Worm (Caenorhabditis elegans): ENCODE data around the gene dhs-22.

Gene dhs-22

ce11 chrV:14421325-14421724 lies at the start of gene dhs-22:
TSS of gene dhs-22 (minus strand) at chrV:14421440.
- no peak for TF ChIP-seq zip-11 (GFP tag; IDR thresholded peaks at IDR 0.05)
- no peak for TF ChIP-seq unc-130 (GFP tag; optimal IDR thresholded peaks at IDR 0.05)
- TF ChIP-seq pha-4 (GFP tag; IDR thresholded peaks at IDR 0.05) = peak; percentile 49; the same call in 1 of the 2 replicates
- TF ChIP-seq pha-4 (tag; optimal IDR thresholded peaks at IDR 0.05) = no peak
- no peak for TF ChIP-seq daf-12 (tag; optimal IDR thresholded peaks at IDR 0.05)
- TF ChIP-seq fkh-10 (GFP tag; optimal IDR thresholded peaks at IDR 0.05) = no peak
- TF ChIP-seq tag-97 (GFP tag; IDR thresholded peaks at IDR 0.05) = no peak
- TF ChIP-seq lin-38 (GFP tag; IDR thresholded peaks at IDR 0.05) = 0 out of 2 replicates have a peak, but pooled peaks have one; percentile 44
- no peak for TF ChIP-seq rbr-2 (tag; optimal IDR thresholded peaks at IDR 0.05)
- no peak for TF ChIP-seq daf-16 (GFP tag; optimal IDR thresholded peaks at IDR 0.05)
- TF ChIP-seq daf-16 (tag; optimal IDR thresholded peaks at IDR 0.05) = peak; percentile 81
- TF ChIP-seq nhr-111 (GFP tag; optimal IDR thresholded peaks at IDR 0.05) = no peak
- peak; percentile 36 for TF ChIP-seq mep-1 (tag; optimal IDR thresholded peaks at IDR 0.05)
- no peak for TF ChIP-seq skn-1 (tag; optimal IDR thresholded peaks at IDR 0.05)
- peak; percentile 24 for TF ChIP-seq pqm-1 (tag; optimal IDR thresholded peaks at IDR 0.05)

DNA sequence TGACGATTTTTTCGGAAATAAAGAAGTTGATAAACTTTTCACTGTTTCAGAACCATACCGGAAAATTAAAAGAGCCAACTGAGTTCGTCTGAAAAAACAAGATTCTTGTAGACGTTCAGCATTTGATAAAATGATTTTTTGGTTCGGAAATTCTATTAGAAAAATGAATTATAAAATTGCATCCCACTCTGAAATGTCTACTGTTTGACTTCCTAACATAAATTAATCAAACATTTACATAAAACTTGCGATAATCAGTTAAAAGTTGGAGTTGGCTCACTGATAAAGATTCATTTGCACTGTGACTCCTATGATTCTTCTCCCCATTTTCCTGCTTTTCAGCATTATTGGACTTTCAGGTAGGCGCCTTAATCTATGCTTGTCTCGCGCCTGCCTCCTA lies 47.7 kb upstream of the dhs-22 start, which contains the start of gene clec-57:
TSS of gene clec-57 (plus strand) at position 301 of the 400 bp plus-strand sequence.
- TF ChIP-seq lin-15B (tag; optimal IDR thresholded peaks at IDR 0.05) (no peak), unc-62 (GFP tag; optimal IDR thresholded peaks at IDR 0.05 in 1 of 2) (peak in 1 of 2 experiments; percentile 88), unc-62 (tag; optimal IDR thresholded peaks at IDR 0.05) (no peak)

DNA sequence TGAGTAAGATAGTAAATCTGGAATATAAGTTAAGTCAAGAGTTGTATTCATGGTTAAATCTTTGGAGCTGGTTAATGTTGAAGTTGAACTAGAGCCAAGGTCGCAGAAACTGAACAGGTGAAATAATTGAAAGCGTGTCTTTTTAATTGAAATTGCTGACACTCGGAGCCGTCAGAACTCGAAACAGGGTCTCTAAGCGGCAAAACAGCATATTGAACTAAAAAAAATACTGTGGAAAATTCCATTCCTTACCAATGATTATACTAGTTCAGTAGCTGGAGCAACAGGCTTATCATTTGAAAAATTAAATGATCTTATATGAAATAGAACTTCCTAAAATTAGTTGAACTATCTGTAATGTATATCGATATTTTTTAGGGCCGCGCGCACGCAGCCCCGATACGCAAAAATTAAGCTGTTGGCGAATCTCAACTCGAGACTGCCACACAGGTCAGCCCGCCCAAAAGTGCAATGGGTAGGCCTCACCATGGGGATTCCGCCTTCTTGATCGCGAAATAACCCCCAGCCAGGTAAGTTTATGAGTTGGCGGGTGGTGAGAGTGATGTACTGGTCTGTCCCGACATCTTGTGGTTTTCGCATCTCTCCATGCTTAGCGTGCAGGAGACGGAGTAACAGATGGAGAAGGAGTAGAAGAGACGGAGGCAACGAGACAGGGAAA lies 47.1 kb upstream of the dhs-22 start, which contains the start of gene srz-97:
TSS of gene srz-97 (minus strand) at position 51 of the 679 bp plus-strand sequence.
- TF ChIP-seq mes-2 (tag; optimal IDR thresholded peaks at IDR 0.05; ENCODE audit: poor library complexity, severe bottlenecking) = peak; percentile 75
- peak; percentile 86 for TF ChIP-seq T26A8.4 (GFP tag; IDR thresholded peaks at IDR 0.05)
- peak; percentile 68; the same call in 1 of the 2 replicates for TF ChIP-seq lin-1 (GFP tag; IDR thresholded peaks at IDR 0.05)
- no peak for TF ChIP-seq mep-1 (tag; optimal IDR thresholded peaks at IDR 0.05)
- TF ChIP-seq hlh-11 (tag; optimal IDR thresholded peaks at IDR 0.05) = peak; percentile 77
- TF ChIP-seq spr-1 (tag; optimal IDR thresholded peaks at IDR 0.05) = peak; percentile 42
- TF ChIP-seq rbr-2 (tag; optimal IDR thresholded peaks at IDR 0.05) = peak; percentile 35
- peak; percentile 77 for TF ChIP-seq egl-43 (GFP tag; IDR thresholded peaks at IDR 0.05)
- TF ChIP-seq php-3 (GFP tag; IDR thresholded peaks at IDR 0.05) = peak; percentile 61; the same call in 1 of the 2 replicates
- peak; percentile 61; the same call in 1 of the 2 replicates for TF ChIP-seq hmg-1.1 (GFP tag; IDR thresholded peaks at IDR 0.05)
- TF ChIP-seq snpc-1.2 (GFP tag; IDR thresholded peaks at IDR 0.05) = peak; percentile 85
- TF ChIP-seq unc-39 (tag; optimal IDR thresholded peaks at IDR 0.05) = no peak
- TF ChIP-seq F26F4.8 (GFP tag; conservative IDR thresholded peaks at IDR 0.05) = no peak
- 0 out of 2 replicates have a peak, but pooled peaks have one; percentile 30 for TF ChIP-seq Y105C5A.15 (GFP tag; IDR thresholded peaks at IDR 0.05)
- no peak for TF ChIP-seq skn-1 (tag; optimal IDR thresholded peaks at IDR 0.05)
- TF ChIP-seq daf-16 (GFP tag; optimal IDR thresholded peaks at IDR 0.05) = peak; percentile 49 to 67
- peak; percentile 69 for TF ChIP-seq daf-16 (tag; optimal IDR thresholded peaks at IDR 0.05)
- peak; percentile 65 for TF ChIP-seq F49E8.2 (tag; optimal IDR thresholded peaks at IDR 0.05; ENCODE audit: borderline replicate concordance)
- 0 out of 2 replicates have a peak, but pooled peaks have one; percentile 26 for TF ChIP-seq arid-1 (GFP tag; conservative IDR thresholded peaks at IDR 0.05)
- no peak for TF ChIP-seq nhr-237 (tag; optimal IDR thresholded peaks at IDR 0.05)
- no peak for TF ChIP-seq nhr-41 (GFP tag; IDR thresholded peaks at IDR 0.05)
- no peak for TF ChIP-seq F44E2.7 (GFP tag; IDR thresholded peaks at IDR 0.05)
- no peak for TF ChIP-seq duxl-1 (tag; optimal IDR thresholded peaks at IDR 0.05; ENCODE audit: poor library complexity)
- TF ChIP-seq ctbp-1 (GFP tag; IDR thresholded peaks at IDR 0.05) = peak; percentile 33; the same call in 1 of the 2 replicates
- 0 out of 2 replicates have a peak, but pooled peaks have one; percentile 31 for TF ChIP-seq ceh-20 (GFP tag; IDR thresholded peaks at IDR 0.05)
- TF ChIP-seq daf-12 (tag; optimal IDR thresholded peaks at IDR 0.05) = no peak
- TF ChIP-seq attf-4 (tag; optimal IDR thresholded peaks at IDR 0.05) = no peak
- no peak for TF ChIP-seq F37D6.2 (tag; optimal IDR thresholded peaks at IDR 0.05)
- peak; percentile 58 for TF ChIP-seq unc-130 (GFP tag; optimal IDR thresholded peaks at IDR 0.05)
- 0 out of 2 replicates have a peak, but pooled peaks have one; percentile 64 for TF ChIP-seq dmd-8 (GFP tag; IDR thresholded peaks at IDR 0.05)
- TF ChIP-seq madf-9 (GFP tag; conservative IDR thresholded peaks at IDR 0.05) = no peak
- TF ChIP-seq R02D3.7 (tag; optimal IDR thresholded peaks at IDR 0.05) = no peak
- TF ChIP-seq zip-2 (tag; optimal IDR thresholded peaks at IDR 0.05) = no peak
- TF ChIP-seq dmd-6 (GFP tag; IDR thresholded peaks at IDR 0.05) = peak; percentile 37
- peak; percentile 82 for TF ChIP-seq aha-1 (tag)

All from whole organism, L4 larva.